Fruit fly (Drosophila melanogaster) whole organism, embryonic: ENCODE measurements around the gene CG15891.

Experiments used
- ATbp ChIP-seq: fragments of 200-800 bp; sonication (Bioruptor generic); optimal IDR thresholded peaks from 2 replicates; lab custom pipeline; 2017; ENCODE audit warnings: missing biosample characterization, mild to moderate bottlenecking, missing genetic modification characterization, missing genetic modification reagents
- Abd-B ChIP-seq: fragments of 200-800 bp; sonication (Bioruptor generic); optimal IDR thresholded peaks from 2 replicates; lab custom pipeline; 2018; ENCODE audit warnings: missing biosample characterization, mild to moderate bottlenecking, missing genetic modification characterization, moderate library complexity
- CG11695 ChIP-seq: fragments of 200-800 bp; sonication (Bioruptor generic); IDR thresholded peaks from 3 replicates; pipeline ENCODE4 v1.3.6; 2022; ENCODE audit warnings: missing biosample characterization, missing genetic modification characterization
- CG11723 ChIP-seq: fragments of 200-800 bp; sonication (Bioruptor generic); optimal IDR thresholded peaks from 2 replicates; lab custom pipeline; 2017; ENCODE audit warnings: missing biosample characterization, mild to moderate bottlenecking, missing genetic modification characterization
- CG12391 ChIP-seq: fragments of 200-800 bp; sonication (Bioruptor generic); optimal IDR thresholded peaks from 3 replicates; lab custom pipeline; 2018; ENCODE audit warnings: missing biosample characterization, mild to moderate bottlenecking, missing genetic modification characterization, moderate library complexity
- CG12659 ChIP-seq: fragments of 200-800 bp; sonication (Bioruptor generic); optimal IDR thresholded peaks from 3 replicates; lab custom pipeline; 2017; ENCODE audit warnings: mild to moderate bottlenecking, missing biosample characterization, missing genetic modification reagents, missing genetic modification characterization
- CG14667 ChIP-seq: fragments of 200-800 bp; sonication (Bioruptor generic); IDR thresholded peaks from 2 replicates; pipeline ENCODE4 v1.3.6; 2022; ENCODE audit warnings: missing biosample characterization, missing genetic modification characterization
- CG34224 ChIP-seq: fragments of 200-800 bp; sonication (Bioruptor generic); IDR thresholded peaks from 3 replicates; pipeline ENCODE4 v1.3.6; 2022; ENCODE audit warnings: missing biosample characterization, missing genetic modification characterization; ENCODE audit not compliant: partially characterized antibody
- CG4360 ChIP-seq: fragments of 200-800 bp; sonication (Bioruptor generic); IDR thresholded peaks from 2 replicates; pipeline ENCODE4 v1.3.6; 2022; ENCODE audit warnings: missing biosample characterization, missing genetic modification characterization
- CG6175 ChIP-seq: fragments of 200-800 bp; sonication (Bioruptor generic); IDR thresholded peaks from 3 replicates; pipeline ENCODE4 v1.3.6; 2022; ENCODE audit warnings: missing biosample characterization, missing genetic modification characterization
- CG6765 ChIP-seq: fragments of 200-800 bp; sonication (Bioruptor generic); optimal IDR thresholded peaks from 3 replicates; lab custom pipeline; 2017; ENCODE audit warnings: missing biosample characterization, mild to moderate bottlenecking, missing genetic modification characterization
- CG6791 ChIP-seq: fragments of 200-800 bp; sonication (Bioruptor generic); IDR thresholded peaks from 3 replicates; pipeline ENCODE4 v1.3.6; 2022; ENCODE audit warnings: missing biosample characterization, missing genetic modification characterization; ENCODE audit not compliant: partially characterized antibody
- CG7786 ChIP-seq: fragments of 200-800 bp; sonication (Bioruptor generic); optimal IDR thresholded peaks from 2 replicates; lab custom pipeline; 2016; ENCODE audit warnings: missing biosample characterization, missing genetic modification characterization
- CG8290 ChIP-seq, 3 experiments: fragments of 200-800 bp; sonication (Bioruptor generic); optimal IDR thresholded peaks; 2 replicates each; lab custom pipeline; 2016 to 2019; ENCODE audit warnings: missing biosample characterization in 3 of 3, missing genetic modification characterization in 3 of 3, mild to moderate bottlenecking in 2 of 3, moderate library complexity in 1 of 3
- CG8359 ChIP-seq: fragments of 200-800 bp; sonication (Bioruptor generic); optimal IDR thresholded peaks from 2 replicates; lab custom pipeline; 2017; ENCODE audit warnings: missing biosample characterization, mild to moderate bottlenecking, missing genetic modification characterization, borderline replicate concordance
- CG9609 ChIP-seq: fragments of 200-800 bp; sonication (Bioruptor generic); optimal IDR thresholded peaks from 3 replicates; lab custom pipeline; 2016; ENCODE audit warnings: missing biosample characterization, missing genetic modification characterization
- Doc2 ChIP-seq: fragments of 200-800 bp; sonication (Bioruptor generic); IDR thresholded peaks from 2 replicates; pipeline ENCODE4 v1.3.6; 2022; ENCODE audit warnings: missing biosample characterization, missing genetic modification characterization
- Dp ChIP-seq: fragments of 200-800 bp; sonication (Bioruptor generic); optimal IDR thresholded peaks from 2 replicates; lab custom pipeline; 2018; ENCODE audit warnings: missing biosample characterization, mild to moderate bottlenecking, missing genetic modification characterization, moderate library complexity
- Elba2 ChIP-seq: fragments of 200-800 bp; sonication (Bioruptor generic); optimal IDR thresholded peaks from 3 replicates; lab custom pipeline; 2016; ENCODE audit warnings: missing biosample characterization, missing genetic modification characterization
- Hey ChIP-seq: fragments of 200-800 bp; sonication (Bioruptor generic); optimal IDR thresholded peaks from 3 replicates; lab custom pipeline; 2018; ENCODE audit warnings: missing biosample characterization, mild to moderate bottlenecking, missing genetic modification characterization
- HmgD ChIP-seq: fragments of 200-800 bp; sonication (Bioruptor generic); optimal IDR thresholded peaks from 3 replicates; lab custom pipeline; 2016; ENCODE audit warnings: missing biosample characterization, missing genetic modification characterization
- Hsf ChIP-seq: fragments of 200-800 bp; sonication (Bioruptor generic); optimal IDR thresholded peaks from 3 replicates; lab custom pipeline; 2016; ENCODE audit warnings: missing biosample characterization, missing genetic modification characterization
- Kr ChIP-seq: fragments of 200-800 bp; sonication (Bioruptor generic); optimal IDR thresholded peaks from 2 replicates; lab custom pipeline; 2017; ENCODE audit warnings: missing biosample characterization, mild to moderate bottlenecking, missing genetic modification characterization
- MESR4 ChIP-seq: fragments of 200-800 bp; sonication (Bioruptor generic); optimal IDR thresholded peaks from 2 replicates; lab custom pipeline; 2018; ENCODE audit warnings: missing biosample characterization, mild to moderate bottlenecking, missing genetic modification characterization, moderate library complexity
- NC2β ChIP-seq: fragments of 200-800 bp; sonication (Bioruptor generic); optimal IDR thresholded peaks from 2 replicates; lab custom pipeline; 2016; ENCODE audit warnings: missing biosample characterization, missing genetic modification characterization
- Poxn ChIP-seq: fragments of 200-800 bp; sonication (Bioruptor generic); IDR thresholded peaks from 2 replicates; pipeline ENCODE4 v1.3.6; 2022; ENCODE audit warnings: missing biosample characterization, missing genetic modification characterization
- Side ChIP-seq: fragments of 200-800 bp; sonication (Bioruptor generic); optimal IDR thresholded peaks from 2 replicates; lab custom pipeline; 2016; ENCODE audit warnings: missing biosample characterization, missing genetic modification characterization
- Six4 ChIP-seq: fragments of 200-800 bp; sonication (Bioruptor generic); optimal IDR thresholded peaks from 2 replicates; lab custom pipeline; 2016; ENCODE audit warnings: missing biosample characterization, missing genetic modification characterization
- Vsx1 ChIP-seq: fragments of 200-800 bp; sonication (Bioruptor generic); optimal IDR thresholded peaks from 2 replicates; lab custom pipeline; 2017; ENCODE audit warnings: missing biosample characterization, mild to moderate bottlenecking, missing genetic modification characterization, missing genetic modification reagents
- Xrp1 ChIP-seq: fragments of 200-800 bp; sonication (Bioruptor generic); IDR thresholded peaks from 2 replicates; pipeline ENCODE4 v1.3.6; 2022; ENCODE audit warnings: missing biosample characterization, missing genetic modification characterization
- YL-1 ChIP-seq: fragments of 200-800 bp; sonication (Bioruptor generic); optimal IDR thresholded peaks from 3 replicates; lab custom pipeline; 2017; ENCODE audit warnings: missing biosample characterization, mild to moderate bottlenecking, missing genetic modification characterization
- ase ChIP-seq: fragments of 200-800 bp; sonication (Bioruptor generic); IDR thresholded peaks from 3 replicates; pipeline ENCODE4 v1.3.6; 2022; ENCODE audit warnings: missing biosample characterization, missing genetic modification characterization
- bigmax ChIP-seq: fragments of 200-800 bp; sonication (Bioruptor generic); optimal IDR thresholded peaks from 2 replicates; lab custom pipeline; 2018; ENCODE audit warnings: missing biosample characterization, mild to moderate bottlenecking, missing genetic modification characterization
- dimm ChIP-seq: fragments of 200-800 bp; sonication (Bioruptor generic); IDR thresholded peaks from 2 replicates; pipeline ENCODE4 v1.3.6; 2022; ENCODE audit warnings: missing biosample characterization, missing genetic modification characterization
- fu2 ChIP-seq: fragments of 200-800 bp; sonication (Bioruptor generic); optimal IDR thresholded peaks from 2 replicates; lab custom pipeline; 2016; ENCODE audit warnings: missing biosample characterization, missing genetic modification characterization
- gro ChIP-seq: fragments of 200-800 bp; sonication (Bioruptor generic); optimal IDR thresholded peaks from 2 replicates; lab custom pipeline; 2016; ENCODE audit warnings: missing biosample characterization, missing genetic modification characterization
- jing ChIP-seq: fragments of 200-800 bp; sonication (Bioruptor generic); optimal IDR thresholded peaks from 2 replicates; lab custom pipeline; 2018; ENCODE audit warnings: missing biosample characterization, mild to moderate bottlenecking, missing genetic modification characterization
- lmd ChIP-seq: fragments of 200-800 bp; sonication (Bioruptor generic); IDR thresholded peaks from 2 replicates; pipeline ENCODE4 v1.3.6; 2022; ENCODE audit warnings: missing biosample characterization, missing genetic modification characterization
- nau ChIP-seq: fragments of 200-800 bp; sonication (Bioruptor generic); optimal IDR thresholded peaks from 3 replicates; lab custom pipeline; 2017; ENCODE audit warnings: missing biosample characterization, mild to moderate bottlenecking, missing genetic modification characterization, missing genetic modification reagents
- nmo ChIP-seq: fragments of 200-800 bp; sonication (Bioruptor generic); optimal IDR thresholded peaks from 2 replicates; lab custom pipeline; 2018; ENCODE audit warnings: missing biosample characterization, mild to moderate bottlenecking, missing genetic modification characterization, moderate library complexity
- pnt ChIP-seq: fragments of 200-800 bp; sonication (Bioruptor generic); optimal IDR thresholded peaks from 3 replicates; lab custom pipeline; 2016; ENCODE audit warnings: missing biosample characterization, missing genetic modification characterization
- repo ChIP-seq: fragments of 200-800 bp; sonication (Bioruptor generic); optimal IDR thresholded peaks from 2 replicates; lab custom pipeline; 2016; ENCODE audit warnings: missing biosample characterization, missing genetic modification characterization
- tin ChIP-seq: fragments of 200-800 bp; sonication (Bioruptor generic); optimal IDR thresholded peaks from 3 replicates; lab custom pipeline; 2016; ENCODE audit warnings: missing biosample characterization, missing genetic modification characterization
- unc-4 ChIP-seq: fragments of 200-800 bp; sonication (Bioruptor generic); IDR thresholded peaks from 2 replicates; pipeline ENCODE4 v1.3.6; 2022; ENCODE audit warnings: missing biosample characterization, missing genetic modification characterization; ENCODE audit not compliant: partially characterized antibody

CG15891 gene

dm6 chrX:6291083-6291699, 4.0 kb downstream of the CG15891 start, which contains the start of the genes Rpt4 and mldr (continued):
- TF ChIP-seq Six4 (no peak), CG34224 (GFP tag; lab: Robert Waterston, UW) (peak; percentile 44; the same call in 1 of the 3 replicates), Elba2 (GFP tag; lab: Kevin White, UChicago) (peak; percentile 77), nau (GFP tag; lab: Kevin White, UChicago) (no peak), HmgD (GFP tag; lab: Kevin White, UChicago) (no peak), tin (GFP tag; lab: Kevin White, UChicago) (no peak), CG12391 (no peak), fu2 (no peak), ase (no peak), Hsf (no peak), CG6175 (GFP tag; lab: Robert Waterston, UW) (no peak), Doc2 (GFP tag; lab: Robert Waterston, UW) (no peak), Dp (peak; percentile 46), ATbp (no peak), CG11723 (GFP tag; lab: Kevin White, UChicago) (no peak), Poxn (GFP tag; lab: Robert Waterston, UW) (no peak), YL-1 (peak; percentile 87), Abd-B (no peak), jing (GFP tag; lab: Kevin White, UChicago) (no peak), unc-4 (GFP tag; lab: Robert Waterston, UW) (peak; percentile 41), CG11695 (GFP tag; lab: Robert Waterston, UW) (no peak), Vsx1 (no peak), pnt (GFP tag; lab: Kevin White, UChicago) (no peak), CG12659 (GFP tag; lab: Kevin White, UChicago) (peak; percentile 72), Hey (tag; lab: Kevin White, UChicago) (no peak), MESR4 (peak; percentile 77), NC2β (GFP tag; lab: Kevin White, UChicago) (no peak), CG4360 (no peak), CG6765 (GFP tag; lab: Kevin White, UChicago) (no peak), bigmax (no peak), CG8359 (no peak), gro (GFP tag; lab: Kevin White, UChicago) (no peak), lmd (GFP tag; lab: Robert Waterston, UW) (no peak), nmo (GFP tag; lab: Kevin White, UChicago) (peak; percentile 40), CG9609 (GFP tag; lab: Kevin White, UChicago) (no peak), repo (GFP tag; lab: Kevin White, UChicago) (no peak), CG8290 (GFP tag; optimal IDR thresholded peaks at IDR 0.05; lab: Kevin White, UChicago) (no peak), CG8290 (tag; optimal IDR thresholded peaks at IDR 0.05; lab: Kevin White, UChicago) (no peak), CG6791 (GFP tag; lab: Robert Waterston, UW) (peak; percentile 43; the same call in 1 of the 3 replicates), Xrp1 (GFP tag; lab: Robert Waterston, UW) (no peak), Kr (GFP tag; lab: Kevin White, UChicago) (no peak), CG14667 (GFP tag; lab: Robert Waterston, UW) (no peak), dimm (no peak), Side (GFP tag; lab: Kevin White, UChicago) (no peak), CG7786 (no peak)
